Worm (Caenorhabditis elegans) whole organism, young adult: ENCODE results near the gene cpg-23.

Experiments used
- B0019.2 ChIP-seq: fragments of 200-800 bp; sonication (Bioruptor generic); conservative IDR thresholded peaks from 2 replicates; pipeline ENCODE4 v1.3.6; 2022; ENCODE audit warnings: missing genetic modification reagents, missing genetic modification characterization, missing compliant biosample characterization
- B0261.1 ChIP-seq: sonication (generic microtip); optimal IDR thresholded peaks from 2 replicates; lab custom pipeline; 2016; ENCODE audit warnings: mild to moderate bottlenecking, missing genetic modification characterization, moderate library complexity, missing compliant biosample characterization
- C17E4.6 ChIP-seq: fragments of 200-800 bp; sonication (Bioruptor generic); IDR thresholded peaks from 2 replicates; pipeline ENCODE4 v1.3.6; 2022; ENCODE audit warnings: missing genetic modification reagents, missing genetic modification characterization, missing compliant biosample characterization
- F22D6.2 ChIP-seq: sonication (generic microtip); optimal IDR thresholded peaks from 2 replicates; lab custom pipeline; 2016; ENCODE audit warnings: mild to moderate bottlenecking, missing genetic modification characterization, missing compliant biosample characterization
- F23B12.7 ChIP-seq: sonication (generic microtip); optimal IDR thresholded peaks from 2 replicates; lab custom pipeline; 2017; ENCODE audit warnings: missing genetic modification characterization, mild to moderate bottlenecking, missing compliant biosample characterization, antibody characterized with exemption, moderate library complexity; ENCODE audit not compliant: insufficient read depth
- F55B11.4 ChIP-seq: sonication (generic microtip); optimal IDR thresholded peaks from 2 replicates; lab custom pipeline; 2016; ENCODE audit warnings: missing compliant biosample characterization, missing genetic modification characterization, borderline replicate concordance; ENCODE audit not compliant: insufficient read depth
- K12H6.12 ChIP-seq: fragments of 200-800 bp; sonication (Bioruptor generic); optimal IDR thresholded peaks from 2 replicates; lab custom pipeline; 2018; ENCODE audit warnings: mild to moderate bottlenecking, missing genetic modification characterization, missing compliant biosample characterization
- Y53G8AR.9 ChIP-seq: fragments of 200-800 bp; sonication (Bioruptor generic); conservative IDR thresholded peaks from 2 replicates; pipeline ENCODE4 v1.3.6; 2022; ENCODE audit warnings: missing genetic modification reagents, missing genetic modification characterization, missing compliant biosample characterization
- aptf-2 ChIP-seq: fragments of 200-800 bp; sonication (Bioruptor generic); conservative IDR thresholded peaks from 2 replicates; pipeline ENCODE4 v1.3.6; 2022; ENCODE audit warnings: missing genetic modification reagents, missing genetic modification characterization, missing compliant biosample characterization
- attf-5 ChIP-seq: fragments of 200-800 bp; sonication (Bioruptor generic); optimal IDR thresholded peaks from 2 replicates; lab custom pipeline; 2018; ENCODE audit warnings: mild to moderate bottlenecking, missing genetic modification characterization, missing compliant biosample characterization
- bed-2 ChIP-seq: fragments of 200-800 bp; sonication (Bioruptor generic); IDR thresholded peaks from 2 replicates; pipeline ENCODE4 v1.3.6; 2022; ENCODE audit warnings: missing genetic modification reagents, missing genetic modification characterization, missing compliant biosample characterization
- ceh-58 ChIP-seq: fragments of 200-800 bp; sonication (Bioruptor generic); IDR thresholded peaks from 2 replicates; pipeline ENCODE4 v1.3.6; 2022; ENCODE audit warnings: missing genetic modification characterization, missing compliant biosample characterization
- die-1 ChIP-seq: sonication (generic microtip); optimal IDR thresholded peaks from 2 replicates; lab custom pipeline; 2016; ENCODE audit warnings: missing genotype, mild to moderate bottlenecking, missing genetic modification characterization, missing compliant biosample characterization
- dpl-1 ChIP-seq: fragments of 150-350 bp; optimal IDR thresholded peaks from 2 replicates; lab custom pipeline; 2014; ENCODE audit warnings: missing biosample characterization, missing genetic modification reagents, missing genetic modification characterization
- egl-18 ChIP-seq: fragments of 200-800 bp; sonication (Bioruptor generic); IDR thresholded peaks from 2 replicates; pipeline ENCODE4 v1.3.6; 2022; ENCODE audit warnings: missing genetic modification reagents, missing genetic modification characterization, missing compliant biosample characterization
- egl-44 ChIP-seq: fragments of 200-800 bp; sonication (Bioruptor generic); IDR thresholded peaks from 2 replicates; pipeline ENCODE4 v1.3.6; 2022; ENCODE audit warnings: missing genetic modification reagents, missing genetic modification characterization, missing compliant biosample characterization
- ekl-4 ChIP-seq: fragments of 200-800 bp; sonication (Bioruptor generic); IDR thresholded peaks from 2 replicates; pipeline ENCODE4 v1.3.6; 2022; ENCODE audit warnings: missing genetic modification reagents, missing genetic modification characterization, missing compliant biosample characterization
- fkh-3 ChIP-seq: sonication (generic microtip); optimal IDR thresholded peaks from 2 replicates; lab custom pipeline; 2016; ENCODE audit warnings: mild to moderate bottlenecking, missing genetic modification characterization, missing compliant biosample characterization
- hlh-12 ChIP-seq: sonication (generic microtip); optimal IDR thresholded peaks from 2 replicates; lab custom pipeline; 2016; ENCODE audit warnings: missing genetic modification characterization, missing compliant biosample characterization
- hsf-1 ChIP-seq: fragments of 200-800 bp; sonication (Bioruptor generic); IDR thresholded peaks from 2 replicates; pipeline ENCODE4 v1.3.6; 2022; ENCODE audit warnings: missing genetic modification reagents, missing genetic modification characterization, missing compliant biosample characterization
- let-607 ChIP-seq, 2 experiments: fragments of 200-800 bp in 1 of 2; sonication (Bioruptor generic) in 1 of 2; sonication (generic microtip) in 1 of 2; optimal IDR thresholded peaks; 2 replicates each; lab custom pipeline; 2016 to 2018; ENCODE audit warnings: mild to moderate bottlenecking in 2 of 2, missing compliant biosample characterization in 2 of 2, missing genetic modification characterization in 2 of 2, moderate library complexity in 2 of 2, missing genotype in 1 of 2
- lin-54 ChIP-seq: fragments of 200-800 bp; sonication (Bioruptor generic); optimal IDR thresholded peaks from 2 replicates; lab custom pipeline; 2018; ENCODE audit warnings: mild to moderate bottlenecking, missing genetic modification characterization, missing compliant biosample characterization
- madf-3 ChIP-seq: fragments of 200-800 bp; sonication (Bioruptor generic); IDR thresholded peaks from 2 replicates; pipeline ENCODE4 v1.3.6; 2022; ENCODE audit warnings: missing genetic modification reagents, missing genetic modification characterization, missing compliant biosample characterization
- mel-28 ChIP-seq: sonication (generic microtip); optimal IDR thresholded peaks from 2 replicates; lab custom pipeline; 2016; ENCODE audit warnings: borderline replicate concordance, mild to moderate bottlenecking, missing genetic modification characterization, missing compliant biosample characterization
- mxl-1 ChIP-seq: sonication (generic microtip); optimal IDR thresholded peaks from 2 replicates; lab custom pipeline; 2016; ENCODE audit warnings: missing genetic modification characterization, missing compliant biosample characterization
- nfya-2 ChIP-seq: fragments of 200-800 bp; sonication (Bioruptor generic); IDR thresholded peaks from 2 replicates; pipeline ENCODE4 v1.3.6; 2022; ENCODE audit warnings: missing genetic modification reagents, missing genetic modification characterization, missing compliant biosample characterization
- nhr-80 ChIP-seq: sonication (generic microtip); optimal IDR thresholded peaks from 2 replicates; lab custom pipeline; 2016; ENCODE audit warnings: missing genetic modification characterization, missing compliant biosample characterization
- nhr-90 ChIP-seq: sonication (generic microtip); optimal IDR thresholded peaks from 2 replicates; lab custom pipeline; 2016; ENCODE audit warnings: missing genotype, mild to moderate bottlenecking, missing genetic modification characterization, missing compliant biosample characterization
- pha-4 ChIP-seq: fragments of 150-350 bp; sonication (generic microtip); optimal IDR thresholded peaks from 2 replicates; lab custom pipeline; 2014; ENCODE audit warnings: missing biosample characterization, missing genetic modification reagents, missing genetic modification characterization
- rcor-1 ChIP-seq: fragments of 200-800 bp; sonication (Bioruptor generic); IDR thresholded peaks from 2 replicates; pipeline ENCODE4 v1.3.6; 2022; ENCODE audit warnings: missing genetic modification reagents, missing genetic modification characterization, missing compliant biosample characterization
- rec-8 ChIP-seq, 2 experiments: sonication (generic microtip); optimal IDR thresholded peaks; 2 replicates each; lab custom pipeline; 2016; ENCODE audit warnings: mild to moderate bottlenecking in 2 of 2, missing genetic modification characterization in 2 of 2, missing genetic modification reagents in 2 of 2, missing genotype in 2 of 2, missing biosample characterization in 1 of 2, missing compliant biosample characterization in 1 of 2, moderate library complexity in 1 of 2
- rpc-1 ChIP-seq, 2 experiments: fragments of 150-350 bp in 1 of 2; sonication (generic microtip) in 1 of 2; optimal IDR thresholded peaks; 2 replicates each; lab custom pipeline; 2014 to 2018; ENCODE audit warnings: missing biosample characterization in 1 of 2, missing genetic modification characterization in 1 of 2, missing genetic modification reagents in 1 of 2, missing genotype in 1 of 2
- snpc-1.1 ChIP-seq: sonication (generic microtip); optimal IDR thresholded peaks from 2 replicates; lab custom pipeline; 2017; ENCODE audit warnings: missing genetic modification characterization, mild to moderate bottlenecking, missing compliant biosample characterization, antibody characterized with exemption, moderate library complexity, missing genotype, missing genetic modification reagents; ENCODE audit not compliant: insufficient read depth
- snpc-1.3 ChIP-seq: sonication (generic microtip); optimal IDR thresholded peaks from 2 replicates; lab custom pipeline; 2017; ENCODE audit warnings: missing genetic modification characterization, mild to moderate bottlenecking, missing compliant biosample characterization, antibody characterized with exemption, moderate library complexity, missing genotype, missing genetic modification reagents; ENCODE audit not compliant: insufficient read depth
- snpc-4 ChIP-seq, 5 experiments: fragments of 150-350 bp in 1 of 5; sonication (generic microtip) in 4 of 5; optimal IDR thresholded peaks; 2 replicates each; lab custom pipeline; 2014 to 2018; ENCODE audit warnings: missing genetic modification characterization in 5 of 5, missing biosample characterization in 3 of 5, antibody characterized with exemption in 2 of 5, mild to moderate bottlenecking in 2 of 5, missing compliant biosample characterization in 2 of 5, missing genotype in 2 of 5, moderate library complexity in 2 of 5, missing genetic modification reagents in 1 of 5
- somi-1 ChIP-seq: fragments of 200-800 bp; sonication (Bioruptor generic); optimal IDR thresholded peaks from 2 replicates; lab custom pipeline; 2018; ENCODE audit warnings: mild to moderate bottlenecking, missing genetic modification characterization, missing compliant biosample characterization
- tbp1 ChIP-seq: fragments of 200-800 bp; sonication (Bioruptor generic); optimal IDR thresholded peaks from 2 replicates; lab custom pipeline; 2018; ENCODE audit warnings: mild to moderate bottlenecking, missing genetic modification characterization, missing compliant biosample characterization
- tlf-1 ChIP-seq: fragments of 200-800 bp; sonication (Bioruptor generic); optimal IDR thresholded peaks from 2 replicates; lab custom pipeline; 2018; ENCODE audit warnings: mild to moderate bottlenecking, missing genetic modification characterization, missing compliant biosample characterization
- xnd-1 ChIP-seq: sonication (generic microtip); optimal IDR thresholded peaks from 2 replicates; lab custom pipeline; 2016; ENCODE audit warnings: missing genotype, missing genetic modification reagents, missing genetic modification characterization, missing compliant biosample characterization
- ztf-18 ChIP-seq: sonication (generic microtip); optimal IDR thresholded peaks from 2 replicates; lab custom pipeline; 2016; ENCODE audit warnings: missing genotype, mild to moderate bottlenecking, missing genetic modification characterization, missing compliant biosample characterization
- ztf-3 ChIP-seq: fragments of 200-800 bp; sonication (Bioruptor generic); optimal IDR thresholded peaks from 2 replicates; lab custom pipeline; 2018; ENCODE audit warnings: mild to moderate bottlenecking, missing genetic modification characterization, missing compliant biosample characterization
- ztf-6 ChIP-seq: fragments of 200-800 bp; sonication (Bioruptor generic); IDR thresholded peaks from 2 replicates; pipeline ENCODE4 v1.3.6; 2022; ENCODE audit warnings: missing genetic modification reagents, missing genetic modification characterization, missing compliant biosample characterization

cpg-23 gene

DNA sequence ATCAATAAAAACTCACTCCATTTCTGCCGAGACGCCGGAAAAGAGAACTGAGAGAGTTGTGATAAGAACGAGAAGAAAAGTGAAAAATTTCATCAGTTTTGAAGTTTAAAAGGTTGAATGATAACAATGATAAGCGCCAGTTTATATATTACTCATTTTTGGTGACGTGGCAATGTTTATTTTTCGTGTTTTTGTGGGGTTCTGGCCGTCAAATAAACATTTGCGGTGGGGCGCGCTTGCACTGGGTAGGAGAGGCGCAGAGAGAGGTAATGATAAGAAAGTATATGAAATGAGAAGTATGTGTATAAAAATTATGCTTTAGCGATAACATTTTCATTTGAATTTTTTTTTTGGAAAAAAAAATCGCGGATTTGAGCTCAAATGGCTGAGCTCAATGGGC is 18.1 kb downstream of the cpg-23 start, which contains the start of gene Y39B6A.5 (continued):
- TF ChIP-seq snpc-1.1 (no peak), tlf-1 (GFP tag; lab: Kevin White, UChicago) (peak; percentile 57), ztf-18 (tag; lab: Kevin White, UChicago) (peak; percentile 25), Y53G8AR.9 (GFP tag; lab: Robert Waterston, UW) (no peak; the same call in 1 of the 2 replicates), let-607 (tag; optimal IDR thresholded peaks at IDR 0.05; lab: Kevin White, UChicago) (peak; percentile 92 to 97), snpc-4 (GFP tag; optimal IDR thresholded peaks at IDR 0.05; lab: Kevin White, UChicago) (no peak), snpc-4 (tag; optimal IDR thresholded peaks at IDR 0.05; lab: Kevin White, UChicago) (peak; percentile 26 to 60 (median 49)), ekl-4 (GFP tag; lab: Robert Waterston, UW) (no peak), B0261.1 (tag; lab: Kevin White, UChicago) (no peak), dpl-1 (GFP tag; lab: Kevin White, UChicago) (no peak), egl-44 (GFP tag; lab: Robert Waterston, UW) (0 out of 2 replicates have a peak, but pooled peaks have one; percentile 29), lin-54 (GFP tag; lab: Kevin White, UChicago) (peak; percentile 47), F55B11.4 (tag; lab: Kevin White, UChicago) (no peak), C17E4.6 (GFP tag; lab: Robert Waterston, UW) (no peak), tbp1 (GFP tag; lab: Kevin White, UChicago) (peak; percentile 64), nhr-90 (tag; lab: Kevin White, UChicago) (peak; percentile 62), rpc-1 (optimal IDR thresholded peaks at IDR 0.05; lab: Kevin White, UChicago) (no peak), rpc-1 (tag; optimal IDR thresholded peaks at IDR 0.05; lab: Kevin White, UChicago) (no peak), attf-5 (GFP tag; lab: Kevin White, UChicago) (peak; percentile 87), rec-8 (tag; optimal IDR thresholded peaks at IDR 0.05; lab: Kevin White, UChicago) (no peak), nhr-80 (tag; lab: Kevin White, UChicago) (peak; percentile 97), mel-28 (no peak), madf-3 (GFP tag; lab: Robert Waterston, UW) (no peak), aptf-2 (GFP tag; lab: Robert Waterston, UW) (no peak), ztf-3 (GFP tag; lab: Kevin White, UChicago) (no peak), F22D6.2 (tag; lab: Kevin White, UChicago) (peak; percentile 0), pha-4 (peak; percentile 84), F23B12.7 (tag; lab: Kevin White, UChicago) (peak; percentile 16)

DNA sequence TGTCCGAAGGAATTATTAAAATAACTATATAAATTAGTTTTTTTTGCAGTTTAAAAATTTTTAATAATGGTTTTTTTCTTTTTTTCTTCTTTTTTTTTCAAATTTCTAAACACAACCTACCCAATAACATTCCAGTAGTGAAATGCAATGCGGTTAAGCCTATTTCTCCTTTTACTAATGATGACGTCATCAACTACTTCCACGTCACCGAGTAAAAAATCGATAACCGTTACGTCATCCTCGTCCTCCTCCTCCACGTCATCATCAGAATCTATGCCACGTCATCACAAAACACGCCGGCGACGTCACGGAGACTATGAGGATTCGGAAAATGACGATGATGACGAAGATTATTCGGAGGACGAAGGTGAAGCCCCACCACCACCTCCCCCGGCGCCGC is 34.0 kb downstream of the cpg-23 start, which contains the start of gene hot-2:
Gene hot-2, plus strand, starts transcription at position 134 of the 400 bp plus-strand sequence.
- TF ChIP-seq xnd-1 (tag; lab: Kevin White, UChicago) (no peak), snpc-1.3 (tag; lab: Kevin White, UChicago) (no peak), somi-1 (GFP tag; lab: Kevin White, UChicago) (no peak), hlh-12 (no peak), mxl-1 (tag; lab: Kevin White, UChicago) (no peak), nhr-80 (tag; lab: Kevin White, UChicago) (no peak), hsf-1 (no peak), fkh-3 (no peak)

DNA sequence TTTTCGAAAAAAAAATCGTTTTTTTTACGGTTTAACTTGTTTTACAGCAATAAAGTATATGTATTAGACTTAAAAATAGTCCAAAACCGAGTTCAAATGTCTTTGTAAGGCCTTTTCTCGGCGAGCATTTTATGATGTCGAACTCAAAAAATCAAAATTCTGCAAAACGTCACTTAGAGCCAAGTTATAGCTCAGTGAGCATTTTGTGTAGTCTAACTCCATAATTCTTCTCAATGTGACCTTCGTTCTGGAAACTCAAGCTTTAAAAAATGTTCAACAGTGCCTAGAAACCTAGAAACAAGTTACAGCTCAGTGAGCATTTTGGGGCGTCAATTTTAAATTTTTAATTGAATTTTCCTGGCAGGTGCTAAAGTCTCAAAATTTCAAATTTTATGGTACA is 35.1 kb downstream of the cpg-23 start:
- no peak for TF ChIP-seq ztf-6
- no peak for TF ChIP-seq K12H6.12 (tag; lab: Kevin White, UChicago)
- no peak for TF ChIP-seq ceh-58 (GFP tag; lab: Robert Waterston, UW)
- TF ChIP-seq mel-28, result no peak
- TF ChIP-seq die-1 (tag; lab: Kevin White, UChicago), result no peak
- TF ChIP-seq B0019.2 (GFP tag; lab: Robert Waterston, UW), result no peak
- TF ChIP-seq rcor-1 (GFP tag; lab: Robert Waterston, UW), result no peak
- TF ChIP-seq bed-2 (GFP tag; lab: Robert Waterston, UW), result no peak
- no peak for TF ChIP-seq nfya-2 (GFP tag; lab: Robert Waterston, UW)
- TF ChIP-seq egl-18, result no peak
